Fruit fly (Drosophila melanogaster) whole organism, embryonic: ENCODE data around the gene CG1910.

Source experiments
- Atf6 ChIP-seq: fragments of 200-800 bp; sonication (Bioruptor generic); IDR thresholded peaks from 2 replicates; pipeline ENCODE4 v1.3.6; 2022; ENCODE audit warnings: missing biosample characterization, missing genetic modification characterization
- Bgb ChIP-seq: fragments of 200-800 bp; sonication (Bioruptor generic); IDR thresholded peaks from 2 replicates; pipeline ENCODE4 v1.3.6; 2022; ENCODE audit warnings: missing biosample characterization, missing genetic modification characterization; ENCODE audit not compliant: partially characterized antibody
- CG10147 ChIP-seq: fragments of 200-800 bp; sonication (Bioruptor generic); optimal IDR thresholded peaks from 2 replicates; lab custom pipeline; 2019; ENCODE audit warnings: missing biosample characterization, mild to moderate bottlenecking, missing genetic modification characterization, moderate library complexity
- CG11504 ChIP-seq: fragments of 200-800 bp; sonication (Bioruptor generic); optimal IDR thresholded peaks from 3 replicates; lab custom pipeline; 2019; ENCODE audit warnings: missing biosample characterization, mild to moderate bottlenecking, missing genetic modification characterization, moderate library complexity
- CG11695 ChIP-seq: fragments of 200-800 bp; sonication (Bioruptor generic); IDR thresholded peaks from 3 replicates; pipeline ENCODE4 v1.3.6; 2022; ENCODE audit warnings: missing biosample characterization, missing genetic modification characterization
- CG1233 ChIP-seq: fragments of 200-800 bp; sonication (Bioruptor generic); optimal IDR thresholded peaks from 4 replicates; lab custom pipeline; 2018; ENCODE audit warnings: missing biosample characterization, mild to moderate bottlenecking, missing genetic modification characterization
- CG12942 ChIP-seq: fragments of 200-800 bp; sonication (Bioruptor generic); optimal IDR thresholded peaks from 3 replicates; lab custom pipeline; 2016; ENCODE audit warnings: missing biosample characterization, missing genetic modification characterization
- CG13123 ChIP-seq: fragments of 200-800 bp; sonication (Bioruptor generic); optimal IDR thresholded peaks from 2 replicates; lab custom pipeline; 2016; ENCODE audit warnings: missing biosample characterization, missing genetic modification characterization
- CG14014 ChIP-seq: fragments of 200-800 bp; sonication (Bioruptor generic); IDR thresholded peaks from 2 replicates; pipeline ENCODE4 v1.3.6; 2022; ENCODE audit warnings: missing biosample characterization, missing genetic modification characterization
- CG15696 ChIP-seq: fragments of 200-800 bp; sonication (Bioruptor generic); optimal IDR thresholded peaks from 2 replicates; lab custom pipeline; 2019; ENCODE audit warnings: missing biosample characterization, mild to moderate bottlenecking, missing genetic modification characterization, moderate library complexity
- CG16813 ChIP-seq: fragments of 200-800 bp; sonication (Bioruptor generic); IDR thresholded peaks from 3 replicates; pipeline ENCODE4 v1.3.6; 2022; ENCODE audit warnings: missing biosample characterization, missing genetic modification characterization; ENCODE audit not compliant: partially characterized antibody
- CG17359 ChIP-seq: fragments of 200-800 bp; sonication (Bioruptor generic); optimal IDR thresholded peaks from 3 replicates; lab custom pipeline; 2018; ENCODE audit warnings: missing biosample characterization, mild to moderate bottlenecking, missing genetic modification characterization, moderate library complexity
- CG18599 ChIP-seq: fragments of 200-800 bp; sonication (Bioruptor generic); optimal IDR thresholded peaks from 3 replicates; lab custom pipeline; 2017; ENCODE audit warnings: missing biosample characterization, missing genetic modification characterization, mild to moderate bottlenecking, moderate library complexity, missing genetic modification reagents
- CG30403 ChIP-seq: fragments of 200-800 bp; sonication (Bioruptor generic); optimal IDR thresholded peaks from 3 replicates; lab custom pipeline; 2016; ENCODE audit warnings: missing biosample characterization, missing genetic modification characterization
- CG34376 ChIP-seq: fragments of 200-800 bp; sonication (Bioruptor generic); optimal IDR thresholded peaks from 2 replicates; lab custom pipeline; 2018; ENCODE audit warnings: missing biosample characterization, mild to moderate bottlenecking, missing genetic modification characterization
- CG3995 ChIP-seq: fragments of 200-800 bp; sonication (Bioruptor generic); optimal IDR thresholded peaks from 3 replicates; lab custom pipeline; 2016; ENCODE audit warnings: missing biosample characterization, missing genetic modification characterization
- CG43689 ChIP-seq: fragments of 200-800 bp; sonication (Bioruptor generic); IDR thresholded peaks from 2 replicates; pipeline ENCODE4 v1.3.6; 2022; ENCODE audit warnings: missing biosample characterization, missing genetic modification characterization
- CG7271 ChIP-seq: fragments of 200-800 bp; sonication (Bioruptor generic); optimal IDR thresholded peaks from 2 replicates; lab custom pipeline; 2018; ENCODE audit warnings: missing biosample characterization, mild to moderate bottlenecking, missing genetic modification characterization, moderate library complexity
- CG7372 ChIP-seq: fragments of 200-800 bp; sonication (Bioruptor generic); IDR thresholded peaks from 2 replicates; pipeline ENCODE4 v1.3.6; 2022; ENCODE audit warnings: missing biosample characterization, missing genetic modification characterization
- CHES-1-like ChIP-seq: fragments of 200-800 bp; sonication (Bioruptor generic); optimal IDR thresholded peaks from 2 replicates; lab custom pipeline; 2016; ENCODE audit warnings: missing biosample characterization, missing genetic modification characterization
- Dad ChIP-seq: fragments of 200-800 bp; sonication (Bioruptor generic); optimal IDR thresholded peaks from 3 replicates; lab custom pipeline; 2016; ENCODE audit warnings: missing biosample characterization, missing genetic modification characterization
- Dip2 ChIP-seq: fragments of 200-800 bp; sonication (Bioruptor generic); IDR thresholded peaks from 2 replicates; pipeline ENCODE4 v1.3.6; 2022; ENCODE audit warnings: missing biosample characterization, missing genetic modification characterization
- Dip3 ChIP-seq: fragments of 200-800 bp; sonication (Bioruptor generic); optimal IDR thresholded peaks from 3 replicates; lab custom pipeline; 2016; ENCODE audit warnings: missing biosample characterization, missing genetic modification characterization
- Hr78 ChIP-seq, 2 experiments: fragments of 200-800 bp in 1 of 2; fragments of >200 bp in 1 of 2; sonication (Bioruptor generic) in 1 of 2; optimal IDR thresholded peaks; 2 replicates each; lab custom pipeline; 2017 to 2019; ENCODE audit warnings: missing biosample characterization in 2 of 2, missing genetic modification characterization in 2 of 2, mild to moderate bottlenecking in 1 of 2, moderate library complexity in 1 of 2
- Lhr ChIP-seq: fragments of 200-800 bp; sonication (Bioruptor generic); optimal IDR thresholded peaks from 3 replicates; lab custom pipeline; 2017; ENCODE audit warnings: mild to moderate bottlenecking, missing biosample characterization, missing genetic modification reagents, missing genetic modification characterization
- Med ChIP-seq: fragments of 200-800 bp; sonication (Bioruptor generic); peaks from one replicate; lab custom pipeline; 2016; ENCODE audit warnings: missing biosample characterization, missing genetic modification characterization, mild to moderate bottlenecking, inconsistent platforms, moderate library complexity
- Spps ChIP-seq: fragments of 200-800 bp; sonication (Bioruptor generic); optimal IDR thresholded peaks from 2 replicates; lab custom pipeline; 2018; ENCODE audit warnings: missing biosample characterization, mild to moderate bottlenecking, missing genetic modification characterization
- ac ChIP-seq: fragments of 200-800 bp; sonication (Bioruptor generic); optimal IDR thresholded peaks from 3 replicates; lab custom pipeline; 2017; ENCODE audit warnings: missing biosample characterization, mild to moderate bottlenecking, missing genetic modification characterization
- cg ChIP-seq: fragments of 200-800 bp; sonication (Bioruptor generic); optimal IDR thresholded peaks from 3 replicates; lab custom pipeline; 2019; ENCODE audit warnings: missing biosample characterization, mild to moderate bottlenecking, missing genetic modification characterization, moderate library complexity
- chinmo ChIP-seq: fragments of 200-800 bp; sonication (Bioruptor generic); IDR thresholded peaks from 4 replicates; pipeline ENCODE4 v1.3.6; 2022; ENCODE audit warnings: missing biosample characterization, missing genetic modification characterization; ENCODE audit not compliant: partially characterized antibody
- crol ChIP-seq: fragments of 200-800 bp; sonication (Bioruptor generic); IDR thresholded peaks from 2 replicates; pipeline ENCODE4 v1.3.6; 2022; ENCODE audit warnings: missing biosample characterization, missing genetic modification characterization
- exex ChIP-seq: fragments of 200-800 bp; sonication (Bioruptor generic); optimal IDR thresholded peaks from 4 replicates; lab custom pipeline; 2018; ENCODE audit warnings: missing biosample characterization, mild to moderate bottlenecking, missing genetic modification characterization, moderate library complexity
- gce ChIP-seq: fragments of 200-800 bp; sonication (Bioruptor generic); IDR thresholded peaks from 3 replicates; pipeline ENCODE4 v1.3.6; 2022; ENCODE audit warnings: missing biosample characterization, missing genetic modification characterization
- hkb ChIP-seq, 2 experiments: fragments of 200-800 bp in 1 of 2; fragments of >200 bp in 1 of 2; sonication (Bioruptor generic) in 1 of 2; IDR thresholded peaks in 1 of 2; optimal IDR thresholded peaks in 1 of 2; 2 replicates each; pipeline versions ENCODE4 v1.3.6 to Lab custom; 2017 to 2022; ENCODE audit warnings: missing biosample characterization in 1 of 2, missing genetic modification characterization in 1 of 2
- jumu ChIP-seq: fragments of 200-800 bp; sonication (Bioruptor generic); optimal IDR thresholded peaks from 3 replicates; lab custom pipeline; 2016; ENCODE audit warnings: missing biosample characterization, missing genetic modification characterization
- mam ChIP-seq: fragments of 200-800 bp; sonication (Bioruptor generic); optimal IDR thresholded peaks from 3 replicates; lab custom pipeline; 2016; ENCODE audit warnings: missing biosample characterization, missing genetic modification characterization
- nerfin-2 ChIP-seq: fragments of 200-800 bp; sonication (Bioruptor generic); IDR thresholded peaks from 2 replicates; pipeline ENCODE4 v1.3.6; 2022; ENCODE audit warnings: missing biosample characterization, missing genetic modification characterization; ENCODE audit not compliant: partially characterized antibody
- odd ChIP-seq: fragments of 200-800 bp; sonication (Bioruptor generic); optimal IDR thresholded peaks from 2 replicates; lab custom pipeline; 2017; ENCODE audit warnings: missing biosample characterization, mild to moderate bottlenecking, missing genetic modification characterization
- pum ChIP-seq: fragments of 200-800 bp; sonication (Bioruptor generic); optimal IDR thresholded peaks from 2 replicates; lab custom pipeline; 2016; ENCODE audit warnings: missing biosample characterization, missing genetic modification characterization
- slp2 ChIP-seq: fragments of 200-800 bp; sonication (Bioruptor generic); optimal IDR thresholded peaks from 2 replicates; lab custom pipeline; 2016; ENCODE audit warnings: missing biosample characterization, missing genetic modification characterization
- sna ChIP-seq: fragments of 200-800 bp; sonication (Bioruptor generic); IDR thresholded peaks from 2 replicates; pipeline ENCODE4 v1.3.6; 2022; ENCODE audit warnings: missing biosample characterization, missing genetic modification characterization; ENCODE audit not compliant: partially characterized antibody
- so ChIP-seq: fragments of 200-800 bp; sonication (Bioruptor generic); IDR thresholded peaks from 3 replicates; pipeline ENCODE4 v1.3.6; 2022; ENCODE audit warnings: missing biosample characterization, missing genetic modification characterization
- sqz ChIP-seq: fragments of 200-800 bp; sonication (Bioruptor generic); optimal IDR thresholded peaks from 3 replicates; lab custom pipeline; 2018; ENCODE audit warnings: missing biosample characterization, mild to moderate bottlenecking, missing genetic modification characterization
- usp ChIP-seq: fragments of >200 bp; optimal IDR thresholded peaks from 2 replicates; lab custom pipeline; 2017; ENCODE audit warnings: missing biosample characterization, missing genetic modification characterization
- z ChIP-seq: fragments of 200-800 bp; sonication (Bioruptor generic); IDR thresholded peaks from 3 replicates; pipeline ENCODE4 v1.3.6; 2022; ENCODE audit warnings: missing biosample characterization, missing genetic modification characterization
- zen2 ChIP-seq: fragments of 200-800 bp; sonication (Bioruptor generic); IDR thresholded peaks from 3 replicates; pipeline ENCODE4 v1.3.6; 2022; ENCODE audit warnings: missing biosample characterization, missing genetic modification characterization; ENCODE audit not compliant: partially characterized antibody

The CG1910 gene

DNA sequence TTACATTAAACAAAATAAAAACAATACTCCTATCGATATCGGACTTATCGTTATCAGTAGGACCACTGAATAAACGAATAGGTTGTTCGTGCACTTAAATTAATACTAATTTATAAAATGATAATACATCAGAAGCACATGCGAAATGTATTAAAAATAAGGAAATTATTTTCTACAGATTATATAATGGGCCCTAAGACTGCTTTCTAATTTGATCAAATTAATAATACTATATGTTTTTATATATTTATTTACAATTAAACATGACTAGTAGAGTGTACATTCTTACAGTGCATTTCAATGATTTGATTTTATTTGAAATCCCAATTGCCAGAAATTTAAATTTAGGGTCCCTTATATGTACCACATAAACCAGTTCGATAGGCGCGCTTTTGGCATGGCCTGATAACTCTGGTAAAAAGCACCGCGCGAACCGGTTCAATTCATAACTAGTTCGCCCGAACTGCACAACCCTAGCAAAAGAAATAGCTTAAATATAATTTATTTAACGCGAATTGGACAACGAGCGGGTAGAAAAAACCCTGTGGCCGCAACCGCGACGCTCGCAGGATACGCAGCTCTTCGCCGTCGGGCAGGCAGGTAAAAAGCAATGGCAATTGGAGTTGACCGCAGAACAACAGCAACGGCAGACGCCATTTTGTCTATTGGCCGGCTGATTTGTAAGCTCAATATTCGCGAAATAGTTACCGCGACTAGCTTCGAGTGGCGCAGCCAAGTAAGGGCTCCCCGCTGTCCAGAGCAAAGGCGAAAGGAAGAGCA, 29.3 kb downstream of the CG1910 start, which contains the start of the genes CG2126 and faf (continued):
- TF ChIP-seq usp (no peak), zen2 (GFP tag; lab: Robert Waterston, UW) (no peak), CG43689 (GFP tag; lab: Robert Waterston, UW) (no peak), Dad (peak; percentile 5), CG10147 (GFP tag; lab: Kevin White, UChicago) (peak; percentile 60), CG14014 (GFP tag; lab: Robert Waterston, UW) (peak; percentile 82), Atf6 (GFP tag; lab: Robert Waterston, UW) (peak; percentile 40; the same call in 1 of the 2 replicates), CG16813 (peak; percentile 46; the same call in 1 of the 3 replicates), jumu (GFP tag; lab: Kevin White, UChicago) (peak; percentile 12), ac (GFP tag; lab: Kevin White, UChicago) (no peak), CG30403 (GFP tag; lab: Kevin White, UChicago) (peak; percentile 84), mam (GFP tag; lab: Kevin White, UChicago) (peak; percentile 74), so (peak; percentile 37; the same call in 1 of the 3 replicates), CG11504 (tag; lab: Kevin White, UChicago) (no peak), gce (GFP tag; lab: Robert Waterston, UW) (no peak), CG15696 (tag; lab: Kevin White, UChicago) (peak; percentile 73), CHES-1-like (peak; percentile 59), CG12942 (peak; percentile 83), sqz (GFP tag; lab: Kevin White, UChicago) (no peak), Dip3 (GFP tag; lab: Kevin White, UChicago) (peak; percentile 61), Hr78 (GFP tag; optimal IDR thresholded peaks at IDR 0.05; lab: Kevin White, UChicago) (no peak), CG13123 (GFP tag; lab: Kevin White, UChicago) (peak; percentile 63), CG7372 (peak; percentile 57; the same call in 1 of the 2 replicates), odd (GFP tag; lab: Kevin White, UChicago) (peak; percentile 35), nerfin-2 (GFP tag; lab: Robert Waterston, UW) (no peak; the same call in 1 of the 2 replicates), Lhr (GFP tag; lab: Kevin White, UChicago) (peak; percentile 38)

DNA sequence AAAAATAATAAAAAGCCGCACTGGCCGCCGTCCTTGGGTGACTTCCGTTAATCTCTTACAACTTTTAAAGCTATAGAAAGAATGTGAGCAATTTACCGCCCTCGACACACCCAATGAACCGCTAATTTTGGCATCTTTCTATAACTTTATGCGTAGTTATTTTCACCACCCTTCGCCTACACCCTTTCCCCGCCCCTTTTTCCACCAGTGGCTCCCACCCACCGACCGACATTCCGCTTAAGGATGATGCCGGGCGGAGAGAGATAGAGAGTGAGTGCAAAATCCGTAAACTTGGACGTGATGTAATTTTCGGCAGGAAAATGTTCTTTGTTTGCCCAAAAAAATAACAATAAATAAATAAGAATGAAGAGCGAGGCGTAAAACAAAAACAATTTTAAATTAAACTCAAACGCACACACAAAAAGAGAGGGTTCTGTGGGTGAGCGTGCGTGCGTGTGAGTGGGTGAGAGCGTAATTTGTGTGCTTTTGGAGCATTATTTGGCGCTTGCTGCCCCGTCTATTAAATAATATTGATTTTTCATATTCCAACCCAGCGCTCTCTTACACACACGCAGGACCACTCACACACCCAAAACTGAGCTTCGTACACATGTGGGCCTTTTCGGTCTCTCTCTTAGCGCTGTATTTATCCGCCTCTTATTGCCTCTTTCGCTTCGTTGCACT, 30.2 kb downstream of the CG1910 start:
- peak; percentile 45 for TF ChIP-seq exex
- no peak for TF ChIP-seq pum
- peak; percentile 83 for TF ChIP-seq Med (GFP tag; lab: Kevin White, UChicago)
- no peak for TF ChIP-seq Spps (tag; lab: Kevin White, UChicago)
- peak; percentile 79 for TF ChIP-seq cg (GFP tag; lab: Kevin White, UChicago)
- no peak for TF ChIP-seq hkb (optimal IDR thresholded peaks at IDR 0.05; lab: Kevin White, UChicago)
- TF ChIP-seq hkb (GFP tag; IDR thresholded peaks at IDR 0.05; lab: Robert Waterston, UW): peak; percentile 11; the same call in 1 of the 2 replicates
- TF ChIP-seq CG11695 (GFP tag; lab: Robert Waterston, UW): 0 out of 3 replicates have a peak, but pooled peaks have one; percentile 6
- peak; percentile 85 for TF ChIP-seq z (GFP tag; lab: Robert Waterston, UW)
- no peak for TF ChIP-seq CG17359 (tag; lab: Kevin White, UChicago)
- TF ChIP-seq sna (GFP tag; lab: Robert Waterston, UW): no peak
- TF ChIP-seq CG3995 (GFP tag; lab: Kevin White, UChicago): no peak
- TF ChIP-seq Dip2 (GFP tag; lab: Robert Waterston, UW): no peak
- no peak for TF ChIP-seq Bgb (GFP tag; lab: Robert Waterston, UW)
- 0 out of 2 replicates have a peak, but pooled peaks have one; percentile 14 for TF ChIP-seq Atf6 (GFP tag; lab: Robert Waterston, UW)
- TF ChIP-seq CG18599 (GFP tag; lab: Kevin White, UChicago): peak; percentile 9
- no peak for TF ChIP-seq CG7271 (tag; lab: Kevin White, UChicago)
- TF ChIP-seq chinmo (GFP tag; lab: Robert Waterston, UW): peak; percentile 83; the same call in 1 of the 4 replicates
- peak; percentile 60 for TF ChIP-seq crol
- TF ChIP-seq slp2 (GFP tag; lab: Kevin White, UChicago): no peak
- peak; percentile 21 for TF ChIP-seq CG1233 (GFP tag; lab: Kevin White, UChicago)
- peak; percentile 38 for TF ChIP-seq CG34376 (GFP tag; lab: Kevin White, UChicago)
